Worm (Caenorhabditis elegans): Measurements from ENCODE around the gene ugt-43.

DNA sequence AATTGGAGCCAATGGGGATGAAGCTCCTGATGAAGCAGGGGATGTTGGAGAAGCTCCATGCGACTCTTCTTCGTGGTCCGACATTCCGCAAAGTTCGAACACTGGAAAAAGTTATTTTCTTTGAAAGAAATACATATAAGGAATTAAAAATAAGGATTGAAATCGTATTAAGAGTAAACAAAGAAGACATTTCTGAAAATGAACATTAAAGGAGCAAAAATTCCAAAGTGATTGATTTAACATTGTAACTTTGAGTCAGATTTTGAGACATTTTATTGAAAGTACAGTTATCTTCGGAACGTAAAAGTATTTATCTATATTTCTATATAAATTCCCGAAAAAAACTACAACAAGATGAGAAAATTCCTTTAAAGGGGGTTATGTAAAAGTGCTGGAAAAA is 39.9 kb upstream of the ugt-43 start, which contains the start of gene F13B12.1:
- TF ChIP-seq tbx-2 (tag; optimal IDR thresholded peaks at IDR 0.05) (no peak), pag-3 (tag; optimal IDR thresholded peaks at IDR 0.05; ENCODE audit: borderline replicate concordance, insufficient read depth) (no peak), nhr-19 (GFP tag; conservative IDR thresholded peaks at IDR 0.05) (no peak), skn-1 (tag; optimal IDR thresholded peaks at IDR 0.05) (no peak), nhr-77 (tag; optimal IDR thresholded peaks at IDR 0.05) (no peak), ama-1 (optimal IDR thresholded peaks at IDR 0.05) (no peak), lin-13 (GFP tag; optimal IDR thresholded peaks at IDR 0.05) (no peak), nhr-237 (tag; optimal IDR thresholded peaks at IDR 0.05) (no peak), dpl-1 (GFP tag; optimal IDR thresholded peaks at IDR 0.05) (no peak), C16A3.4 (tag; optimal IDR thresholded peaks at IDR 0.05) (no peak), lsy-2 (tag; optimal IDR thresholded peaks at IDR 0.05) (no peak)
